Fruit fly (Drosophila melanogaster): ENCODE data around the gene SP1029.

SP1029 gene

DNA sequence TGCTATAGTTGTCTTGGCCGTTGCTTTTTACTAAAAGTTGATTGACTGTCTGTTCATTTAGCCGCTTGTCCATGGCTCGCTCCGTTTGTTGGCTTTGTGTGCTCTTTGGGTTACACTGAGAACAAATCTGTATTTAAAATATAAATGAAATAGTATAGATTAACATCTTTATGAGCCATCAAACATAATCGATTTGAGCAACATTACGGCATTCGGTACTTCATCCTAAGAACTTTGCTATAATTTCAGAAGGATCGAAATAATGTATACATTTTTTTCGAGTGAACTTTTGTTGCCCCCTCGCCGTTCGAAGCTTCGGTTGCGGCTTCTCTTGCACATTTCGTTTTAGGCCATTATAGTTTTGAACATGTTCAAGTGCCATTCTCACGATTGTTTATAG lies 42.3 kb downstream of the SP1029 start (continued):
- peak; percentile 19 for TF ChIP-seq CG4424 (GFP tag; optimal IDR thresholded peaks at IDR 0.05)
- TF ChIP-seq mld (GFP tag; IDR thresholded peaks at IDR 0.05; ENCODE audit: partially characterized antibody): no peak
- TF ChIP-seq CG10366 (GFP tag; IDR thresholded peaks at IDR 0.05): peak; percentile 79
- TF ChIP-seq z (GFP tag; IDR thresholded peaks at IDR 0.05): no peak
- TF ChIP-seq CG11695 (GFP tag; IDR thresholded peaks at IDR 0.05): peak; percentile 72
- peak; percentile 58; the same call in 1 of the 3 replicates for TF ChIP-seq gce (GFP tag; IDR thresholded peaks at IDR 0.05)
- TF ChIP-seq ewg (GFP tag; optimal IDR thresholded peaks at IDR 0.05): peak; percentile 60
- TF ChIP-seq CG10959 (GFP tag; IDR thresholded peaks at IDR 0.05): no peak
- no peak for TF ChIP-seq psq (GFP tag; optimal IDR thresholded peaks at IDR 0.05)
- TF ChIP-seq Sox100B (GFP tag; optimal IDR thresholded peaks at IDR 0.05): peak; percentile 59
- no peak for TF ChIP-seq gsb (GFP tag; IDR thresholded peaks at IDR 0.05)
- TF ChIP-seq CG3847 (GFP tag; IDR thresholded peaks at IDR 0.05): 0 out of 2 replicates have a peak, but pooled peaks have one; percentile 27
- no peak for TF ChIP-seq Fer2 (tag; optimal IDR thresholded peaks at IDR 0.05)
- peak; percentile 76 for TF ChIP-seq CG12219 (GFP tag; optimal IDR thresholded peaks at IDR 0.05)
- peak; percentile 8 for TF ChIP-seq mam (GFP tag; optimal IDR thresholded peaks at IDR 0.05)
- TF ChIP-seq E2f1 (GFP tag; IDR thresholded peaks at IDR 0.05): 0 out of 2 replicates have a peak, but pooled peaks have one; percentile 42
- no peak for TF ChIP-seq exex (tag; optimal IDR thresholded peaks at IDR 0.05)
- no peak for TF ChIP-seq jumu (GFP tag; optimal IDR thresholded peaks at IDR 0.05)
- no peak for TF ChIP-seq rib (GFP tag; IDR thresholded peaks at IDR 0.05)
- TF ChIP-seq ci (GFP tag; IDR thresholded peaks at IDR 0.05): peak; percentile 89
- TF ChIP-seq CG33213 (GFP tag; optimal IDR thresholded peaks at IDR 0.05): no peak
- TF ChIP-seq CG7928 (GFP tag; optimal IDR thresholded peaks at IDR 0.05): no peak
- TF ChIP-seq CG3407 (GFP tag; optimal IDR thresholded peaks at IDR 0.05): peak; percentile 60
- TF ChIP-seq fu2 (GFP tag; optimal IDR thresholded peaks at IDR 0.05): no peak
- peak; percentile 61 for TF ChIP-seq NfI (GFP tag; optimal IDR thresholded peaks at IDR 0.05)

DNA sequence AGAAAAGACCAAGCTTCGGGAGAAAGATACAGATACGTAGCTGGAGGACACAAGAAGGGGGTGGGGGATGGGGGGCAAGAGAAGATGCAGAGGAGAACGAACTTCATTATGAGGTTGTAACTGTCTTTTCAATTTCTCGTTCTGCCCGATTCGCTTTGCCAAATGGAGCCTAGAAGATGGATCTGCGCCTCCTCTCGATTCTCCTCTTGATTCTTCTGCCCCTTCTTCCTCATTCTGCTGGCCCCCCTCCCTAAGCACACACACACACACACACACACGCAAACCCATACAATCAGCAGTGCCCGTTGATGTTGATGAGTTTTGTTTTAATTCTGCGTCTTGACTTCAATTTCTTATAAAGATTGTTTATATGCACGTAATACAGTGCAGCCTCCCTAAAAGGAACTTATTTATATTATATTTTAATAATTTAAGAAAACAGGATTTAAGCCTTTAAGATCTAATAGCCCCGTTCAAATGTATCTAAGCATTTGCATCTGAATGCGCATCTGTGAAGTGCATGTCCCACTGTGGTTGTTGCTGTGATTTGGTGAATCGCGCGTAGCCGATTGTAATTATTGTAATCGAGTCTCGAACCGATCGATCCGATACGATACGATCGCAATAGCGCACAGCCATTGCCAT lies 43.1 kb downstream of the SP1029 start:
- TF ChIP-seq eve (GFP tag; optimal IDR thresholded peaks at IDR 0.05): no peak
- TF ChIP-seq NK7.1 (GFP tag; optimal IDR thresholded peaks at IDR 0.05): no peak
- TF ChIP-seq hth (optimal IDR thresholded peaks at IDR 0.05): no peak
- TF ChIP-seq CG11723 (GFP tag; optimal IDR thresholded peaks at IDR 0.05): peak; percentile 24
- TF ChIP-seq CG6791 (GFP tag; IDR thresholded peaks at IDR 0.05; ENCODE audit: partially characterized antibody): no peak
- no peak for TF ChIP-seq Dref (GFP tag; IDR thresholded peaks at IDR 0.05)
- TF ChIP-seq CG11696 (GFP tag; IDR thresholded peaks at IDR 0.05): peak; percentile 58
- no peak for TF ChIP-seq sd (tag; optimal IDR thresholded peaks at IDR 0.05)
- no peak for TF ChIP-seq CG3163 (GFP tag; optimal IDR thresholded peaks at IDR 0.05)
- TF ChIP-seq CG8765 (GFP tag; IDR thresholded peaks at IDR 0.05): no peak
- no peak for TF ChIP-seq Stat92E (GFP tag; optimal IDR thresholded peaks at IDR 0.05)
- TF ChIP-seq CG12219 (GFP tag; optimal IDR thresholded peaks at IDR 0.05): peak; percentile 39
- TF ChIP-seq CG11456 (GFP tag; IDR thresholded peaks at IDR 0.05): peak; percentile 74
- TF ChIP-seq CG12769 (tag; optimal IDR thresholded peaks at IDR 0.05): no peak
- no peak for TF ChIP-seq CG4617 (GFP tag; optimal IDR thresholded peaks at IDR 0.05; ENCODE audit: borderline replicate concordance)
- no peak for TF ChIP-seq Mad (GFP tag; optimal IDR thresholded peaks at IDR 0.05)
- peak; percentile 63 for TF ChIP-seq CG3847 (GFP tag; IDR thresholded peaks at IDR 0.05)
- TF ChIP-seq Adf1 (GFP tag; IDR thresholded peaks at IDR 0.05): 0 out of 2 replicates have a peak, but pooled peaks have one; percentile 33
- no peak; the same call in 2 of the 3 replicates for TF ChIP-seq croc (GFP tag; conservative IDR thresholded peaks at IDR 0.05)
- no peak for TF ChIP-seq Bteb2 (GFP tag; optimal IDR thresholded peaks at IDR 0.05)
- no peak for TF ChIP-seq run (tag; optimal IDR thresholded peaks at IDR 0.05)
- TF ChIP-seq CG10431 (GFP tag; optimal IDR thresholded peaks at IDR 0.05): peak; percentile 34
- TF ChIP-seq Doc3 (GFP tag; IDR thresholded peaks at IDR 0.05; ENCODE audit: partially characterized antibody): no peak
- TF ChIP-seq CG11504 (tag; optimal IDR thresholded peaks at IDR 0.05): peak; percentile 80
- TF ChIP-seq scrt (GFP tag; optimal IDR thresholded peaks at IDR 0.05): peak; percentile 2
- TF ChIP-seq Side (GFP tag; optimal IDR thresholded peaks at IDR 0.05): no peak
- TF ChIP-seq CG43689 (GFP tag; IDR thresholded peaks at IDR 0.05): peak; percentile 45; the same call in 1 of the 2 replicates
- TF ChIP-seq dati (GFP tag; IDR thresholded peaks at IDR 0.05): no peak
